Fruit fly (Drosophila melanogaster): ENCODE results near the gene Osi4.

Gene Osi4

dm6 chr3R:6210266-6211040 lies 11.1 kb downstream of the Osi4 start:
- peak in 1 of 2 experiments; percentile 87 for TF ChIP-seq Hr78 (GFP tag; optimal IDR thresholded peaks at IDR 0.05)
- no peak for TF ChIP-seq CG6791 (GFP tag; IDR thresholded peaks at IDR 0.05; ENCODE audit: partially characterized antibody)
- TF ChIP-seq Blimp-1 (GFP tag; optimal IDR thresholded peaks at IDR 0.05) = peak; percentile 66
- TF ChIP-seq CTCF (GFP tag; optimal IDR thresholded peaks at IDR 0.05) = peak; percentile 8
- TF ChIP-seq oc (tag; optimal IDR thresholded peaks at IDR 0.05) = peak; percentile 90
- no peak for TF ChIP-seq Poxn (GFP tag; IDR thresholded peaks at IDR 0.05)
- TF ChIP-seq CG4707 (GFP tag; optimal IDR thresholded peaks at IDR 0.05) = no peak
- 0 out of 3 replicates have a peak, but pooled peaks have one; percentile 30 for TF ChIP-seq row (GFP tag; IDR thresholded peaks at IDR 0.05)
- TF ChIP-seq gem (tag; optimal IDR thresholded peaks at IDR 0.05) = peak; percentile 24
- peak; percentile 7 for TF ChIP-seq CG12769 (tag; optimal IDR thresholded peaks at IDR 0.05)
- peak; percentile 51 for TF ChIP-seq gsb-n (tag; optimal IDR thresholded peaks at IDR 0.05)
- TF ChIP-seq Sox102F (GFP tag; optimal IDR thresholded peaks at IDR 0.05) = peak; percentile 53
- peak; percentile 16 for TF ChIP-seq CG17359 (tag; optimal IDR thresholded peaks at IDR 0.05)
- peak; percentile 2 for TF ChIP-seq phol (tag; optimal IDR thresholded peaks at IDR 0.05)
- peak; percentile 25 for TF ChIP-seq Sox100B (GFP tag; optimal IDR thresholded peaks at IDR 0.05)
- peak; percentile 70 for TF ChIP-seq Med (GFP tag)
- peak; percentile 6 for TF ChIP-seq CG11504 (tag; optimal IDR thresholded peaks at IDR 0.05)
- no peak for TF ChIP-seq lab (GFP tag; optimal IDR thresholded peaks at IDR 0.05)
- peak; percentile 48 for TF ChIP-seq sd (tag; optimal IDR thresholded peaks at IDR 0.05)

DNA sequence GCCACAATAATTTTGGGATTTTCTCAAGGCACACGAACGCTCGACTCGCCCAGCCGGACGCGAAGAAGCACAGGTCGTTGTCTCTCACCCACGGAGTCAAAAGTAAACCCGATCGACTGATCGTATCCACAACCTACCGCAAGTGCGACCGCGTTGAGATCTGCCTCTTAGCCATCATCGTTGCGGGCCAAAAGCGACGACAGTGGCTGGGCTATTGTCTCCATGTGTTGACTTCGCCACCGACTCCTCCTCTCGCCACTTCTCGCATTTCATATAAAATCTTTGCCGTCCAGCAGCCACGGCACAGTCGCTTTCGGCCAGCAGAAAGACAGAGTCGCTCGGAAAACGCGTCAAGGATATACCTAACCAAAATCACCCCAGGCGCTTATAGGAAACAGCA lies 12.5 kb downstream of the Osi4 start, which contains the start of gene Osi2:
TSS of gene Osi2 (plus strand) at position 301 of the 400 bp plus-strand sequence.
- TF ChIP-seq CG3847 (GFP tag; IDR thresholded peaks at IDR 0.05) = no peak
- peak; percentile 65 for TF ChIP-seq Deaf1 (tag; optimal IDR thresholded peaks at IDR 0.05)
- TF ChIP-seq Ets65A (GFP tag) = peak; percentile 33
- no peak for TF ChIP-seq sima (GFP tag; optimal IDR thresholded peaks at IDR 0.05)
- peak; percentile 0 for TF ChIP-seq CG12769 (tag; optimal IDR thresholded peaks at IDR 0.05)

DNA sequence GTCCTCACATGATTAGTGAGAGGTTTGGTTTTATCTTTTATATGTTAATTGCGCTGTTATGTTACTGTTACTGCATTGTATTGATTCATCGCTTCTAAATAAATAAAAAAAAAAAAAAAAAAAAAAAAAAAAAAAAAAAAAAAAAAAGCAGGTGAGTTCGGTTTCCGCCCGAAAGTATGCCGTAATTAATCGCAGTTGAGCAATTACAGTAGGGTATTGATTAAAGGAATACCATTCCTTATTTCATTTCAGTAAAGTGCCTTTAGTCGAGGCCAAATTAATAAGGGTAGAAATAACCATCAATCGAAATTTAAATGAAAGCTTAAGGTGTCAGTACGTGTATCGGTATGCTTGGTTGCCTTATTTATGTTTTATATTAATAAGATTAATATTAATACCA lies 15.2 kb downstream of the Osi4 start:
- TF ChIP-seq wek (GFP tag; optimal IDR thresholded peaks at IDR 0.05) = peak; percentile 49
- TF ChIP-seq stwl (tag; optimal IDR thresholded peaks at IDR 0.05) = peak; percentile 14
- peak; percentile 92 for TF ChIP-seq CG15073 (GFP tag; optimal IDR thresholded peaks at IDR 0.05)
- TF ChIP-seq Med (GFP tag) = peak; percentile 33

- TF ChIP-seq Blimp-1 (GFP tag; optimal IDR thresholded peaks at IDR 0.05) (peak; percentile 96), lab (GFP tag; optimal IDR thresholded peaks at IDR 0.05) (peak; percentile 21), row (GFP tag; IDR thresholded peaks at IDR 0.05) (no peak), CG31441 (GFP tag; IDR thresholded peaks at IDR 0.05) (0 out of 2 replicates have a peak, but pooled peaks have one; percentile 15), CG2202 (tag; optimal IDR thresholded peaks at IDR 0.05) (no peak), sens (GFP tag) (peak; percentile 46), dan (GFP tag; IDR thresholded peaks at IDR 0.05) (no peak), gce (GFP tag; IDR thresholded peaks at IDR 0.05) (0 out of 3 replicates have a peak, but pooled peaks have one; percentile 24), pho (GFP tag; optimal IDR thresholded peaks at IDR 0.05) (no peak), CG8089 (GFP tag; optimal IDR thresholded peaks at IDR 0.05) (no peak), Xrp1 (GFP tag; IDR thresholded peaks at IDR 0.05) (0 out of 2 replicates have a peak, but pooled peaks have one; percentile 19), sisA (GFP tag; IDR thresholded peaks at IDR 0.05) (peak; percentile 19; the same call in 1 of the 2 replicates), ci (GFP tag; IDR thresholded peaks at IDR 0.05) (peak; percentile 80; the same call in 2 of the 3 replicates), CG6254 (GFP tag; optimal IDR thresholded peaks at IDR 0.05) (peak; percentile 18), CG13775 (GFP tag; optimal IDR thresholded peaks at IDR 0.05) (no peak), CG7357 (GFP tag; IDR thresholded peaks at IDR 0.05) (0 out of 3 replicates have a peak, but pooled peaks have one; percentile 24), run (tag; optimal IDR thresholded peaks at IDR 0.05) (no peak), Ada2b (GFP tag; IDR thresholded peaks at IDR 0.05) (no peak), CG12071 (GFP tag; optimal IDR thresholded peaks at IDR 0.05) (peak; percentile 44), ATbp (GFP tag; optimal IDR thresholded peaks at IDR 0.05) (peak; percentile 69), bsh (GFP tag; optimal IDR thresholded peaks at IDR 0.05) (peak in 1 of 2 experiments; percentile 28)
Measured at dm6 chr3R:6203000-6203399, 18.6 kb downstream of the Osi4 start.

Data from whole organism, embryonic.